Worm (Caenorhabditis elegans) whole organism, midembryonic: ENCODE results near the gene T01B4.3.

ENCODE experiments used
- flt-1 ChIP-seq: fragments of 200-800 bp; sonication (Bioruptor generic); IDR thresholded peaks from 2 replicates; pipeline ENCODE4 v1.3.6; 2022; ENCODE audit warnings: missing genetic modification characterization, missing compliant biosample characterization
- med-1 ChIP-seq: sonication (generic microtip); optimal IDR thresholded peaks from 2 replicates; lab custom pipeline; 2017; ENCODE audit warnings: missing genetic modification characterization, mild to moderate bottlenecking, missing compliant biosample characterization, antibody characterized with exemption, missing genetic modification reagents; ENCODE audit not compliant: insufficient read depth
- ref-1 ChIP-seq: fragments of 200-800 bp; sonication (Bioruptor generic); conservative IDR thresholded peaks from 2 replicates; pipeline ENCODE4 v1.3.6; 2022; ENCODE audit warnings: missing genetic modification reagents, missing genetic modification characterization, missing compliant biosample characterization

DNA sequence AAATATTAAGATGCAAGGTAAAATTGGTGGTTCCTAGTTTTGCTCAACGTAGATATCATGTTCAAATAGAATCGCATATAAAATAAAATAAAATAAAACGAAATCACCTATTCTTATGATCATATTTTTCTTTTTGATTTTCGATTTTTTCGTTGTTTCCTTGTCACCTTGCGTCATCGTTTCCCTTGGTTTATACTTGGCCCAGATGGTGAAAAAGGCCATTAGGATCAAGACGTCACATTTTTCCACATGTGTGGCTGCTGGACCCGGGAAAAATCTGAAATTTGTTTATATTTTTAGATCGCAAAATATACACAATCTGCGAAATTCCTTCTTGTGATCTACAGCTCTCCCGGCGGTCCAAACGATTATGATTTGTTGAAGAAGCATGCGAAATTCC lies 49.5 kb upstream of the T01B4.3 start, which contains the start of gene ace-1:
- TF ChIP-seq flt-1 (GFP tag; lab: Robert Waterston, UW) = no peak
- TF ChIP-seq ref-1 (GFP tag; lab: Robert Waterston, UW) = no peak
- no peak for TF ChIP-seq med-1 (GFP tag; lab: Kevin White, UChicago)
